Worm (Caenorhabditis elegans) whole organism, late embryonic: ENCODE measurements around the gene irld-47.

ENCODE experiments used
- ceh-9 ChIP-seq: sonication (generic microtip); optimal IDR thresholded peaks from 2 replicates; lab custom pipeline; 2016; ENCODE audit warnings: mild to moderate bottlenecking, missing genetic modification characterization, inconsistent platforms, missing compliant biosample characterization
- dve-1 ChIP-seq: sonication (generic microtip); optimal IDR thresholded peaks from 2 replicates; lab custom pipeline; 2017; ENCODE audit warnings: antibody characterized with exemption, mild to moderate bottlenecking, missing genetic modification characterization, missing compliant biosample characterization
- eyg-1 ChIP-seq: sonication (generic microtip); optimal IDR thresholded peaks from 2 replicates; lab custom pipeline; 2016; ENCODE audit warnings: missing genotype, missing genetic modification characterization, missing compliant biosample characterization
- fkh-10 ChIP-seq: fragments of 150-350 bp; optimal IDR thresholded peaks from 2 replicates; lab custom pipeline; 2014; ENCODE audit warnings: missing biosample characterization, missing genetic modification reagents, missing genetic modification characterization
- mec-3 ChIP-seq: sonication (generic microtip); optimal IDR thresholded peaks from 2 replicates; lab custom pipeline; 2016; ENCODE audit warnings: borderline replicate concordance, missing genetic modification characterization, missing compliant biosample characterization
- npax-4 ChIP-seq: sonication (generic microtip); optimal IDR thresholded peaks from 2 replicates; lab custom pipeline; 2016; ENCODE audit warnings: missing genetic modification characterization, missing compliant biosample characterization
- pha-2 ChIP-seq: sonication (generic microtip); optimal IDR thresholded peaks from 2 replicates; lab custom pipeline; 2017; ENCODE audit warnings: mild to moderate bottlenecking, missing genetic modification characterization, missing compliant biosample characterization
- zip-5 ChIP-seq: sonication (generic microtip); optimal IDR thresholded peaks from 2 replicates; lab custom pipeline; 2016; ENCODE audit warnings: missing genetic modification characterization, missing compliant biosample characterization
- ztf-16 ChIP-seq: sonication (generic microtip); optimal IDR thresholded peaks from 2 replicates; lab custom pipeline; 2017; ENCODE audit warnings: missing genetic modification characterization, missing compliant biosample characterization

- TF ChIP-seq ceh-9 (no peak), fkh-10 (GFP tag; lab: Kevin White, UChicago) (no peak), zip-5 (tag; lab: Kevin White, UChicago) (no peak), dve-1 (tag; lab: Kevin White, UChicago) (no peak), pha-2 (tag; lab: Kevin White, UChicago) (no peak), npax-4 (tag; lab: Kevin White, UChicago) (no peak), mec-3 (no peak), ztf-16 (tag; lab: Kevin White, UChicago) (no peak), eyg-1 (tag; lab: Kevin White, UChicago) (no peak)
Measured at ce11 chrII:7803174-7803573, 19.2 kb downstream of the irld-47 start.
